Fruit fly (Drosophila melanogaster) whole organism, embryonic: ENCODE data around the gene Bhmt.

Experiments used
- Atf3 ChIP-seq: fragments of 200-800 bp; sonication (Bioruptor generic); optimal IDR thresholded peaks from 3 replicates; lab custom pipeline; 2016; ENCODE audit warnings: missing biosample characterization, missing genetic modification characterization
- Hr78 ChIP-seq, 2 experiments: fragments of 200-800 bp in 1 of 2; fragments of >200 bp in 1 of 2; sonication (Bioruptor generic) in 1 of 2; optimal IDR thresholded peaks; 2 replicates each; lab custom pipeline; 2017 to 2019; ENCODE audit warnings: missing biosample characterization in 2 of 2, missing genetic modification characterization in 2 of 2, mild to moderate bottlenecking in 1 of 2, moderate library complexity in 1 of 2
- Oaz ChIP-seq: fragments of 200-800 bp; sonication (Bioruptor generic); IDR thresholded peaks from 2 replicates; pipeline ENCODE4 v1.3.6; 2022; ENCODE audit warnings: missing biosample characterization, missing genetic modification characterization
- ems ChIP-seq: fragments of 200-800 bp; sonication (Bioruptor generic); optimal IDR thresholded peaks from 3 replicates; lab custom pipeline; 2016; ENCODE audit warnings: missing biosample characterization, missing genetic modification characterization
- sr ChIP-seq: fragments of 200-800 bp; sonication (Bioruptor generic); IDR thresholded peaks from 3 replicates; pipeline ENCODE4 v1.3.6; 2022; ENCODE audit warnings: missing biosample characterization, missing genetic modification characterization

DNA sequence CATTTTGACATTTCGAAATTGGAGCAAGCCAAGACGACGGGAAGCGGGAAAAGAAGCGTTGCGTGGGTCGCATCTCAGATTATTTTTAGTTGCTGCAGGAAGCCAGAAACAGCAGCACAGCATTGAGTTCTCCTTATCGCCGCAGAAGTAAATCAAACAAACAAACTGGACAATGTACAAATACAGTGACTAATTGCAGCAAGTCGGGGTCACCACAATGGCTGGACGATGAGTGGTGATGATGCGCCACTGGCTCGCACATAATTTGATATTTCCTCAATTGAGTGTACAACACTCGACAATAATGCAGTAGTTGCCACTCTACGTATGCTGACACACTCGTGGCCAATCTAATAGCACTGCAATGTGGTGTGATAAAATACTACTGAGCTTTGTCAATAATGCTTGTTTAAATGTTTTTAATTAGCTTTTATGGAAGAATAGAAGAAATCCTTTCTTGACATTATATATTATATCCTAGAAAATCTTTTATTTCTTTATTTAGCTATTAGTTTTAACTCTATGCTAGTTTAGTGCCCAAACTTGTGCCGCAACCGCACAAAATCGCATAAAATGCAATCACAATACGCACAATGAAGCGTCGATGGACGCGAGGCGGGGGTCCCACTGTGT lies 25.0 kb upstream of the Bhmt start:
- peak in 1 of 2 experiments; percentile 30 for TF ChIP-seq Hr78 (GFP tag; optimal IDR thresholded peaks at IDR 0.05; lab: Kevin White, UChicago)
- no peak for TF ChIP-seq Oaz (GFP tag; lab: Robert Waterston, UW)
- TF ChIP-seq sr = peak; percentile 36; the same call in 1 of the 3 replicates
- TF ChIP-seq ems (GFP tag; lab: Kevin White, UChicago) = no peak
- no peak for TF ChIP-seq Atf3 (GFP tag; lab: Kevin White, UChicago)
